Fruit fly (Drosophila melanogaster) whole organism, pupa: ENCODE results near the gene mRpL30.

Source experiments
- CG10348 ChIP-seq: fragments of 200-800 bp; sonication (Bioruptor generic); IDR thresholded peaks from 2 replicates; pipeline ENCODE4 v1.3.6; 2022; ENCODE audit warnings: missing biosample characterization, missing genetic modification characterization
- CG12605 ChIP-seq: fragments of 200-800 bp; sonication (Bioruptor generic); IDR thresholded peaks from 2 replicates; pipeline ENCODE4 v1.3.6; 2022; ENCODE audit warnings: missing biosample characterization, missing genetic modification characterization
- CG13204 ChIP-seq: fragments of 200-800 bp; sonication (Bioruptor generic); optimal IDR thresholded peaks from 2 replicates; lab custom pipeline; 2018; ENCODE audit warnings: missing biosample characterization, mild to moderate bottlenecking, missing genetic modification characterization, moderate library complexity
- CG14655 ChIP-seq: fragments of 200-800 bp; sonication (Bioruptor generic); optimal IDR thresholded peaks from 3 replicates; lab custom pipeline; 2017; ENCODE audit warnings: mild to moderate bottlenecking, missing biosample characterization, missing genetic modification reagents, missing genetic modification characterization
- CG15710 ChIP-seq: fragments of 200-800 bp; sonication (Bioruptor generic); optimal IDR thresholded peaks from 2 replicates; lab custom pipeline; 2018; ENCODE audit warnings: missing biosample characterization, mild to moderate bottlenecking, missing genetic modification characterization, moderate library complexity
- CG17806 ChIP-seq: fragments of 200-800 bp; sonication (Bioruptor generic); optimal IDR thresholded peaks from 2 replicates; lab custom pipeline; 2018; ENCODE audit warnings: missing biosample characterization, mild to moderate bottlenecking, missing genetic modification characterization, moderate library complexity
- CG32121 ChIP-seq: fragments of 200-800 bp; sonication (Bioruptor generic); IDR thresholded peaks from 2 replicates; pipeline ENCODE4 v1.3.6; 2022; ENCODE audit warnings: missing biosample characterization, missing genetic modification characterization
- CG34367 ChIP-seq: fragments of 200-800 bp; sonication (Bioruptor generic); optimal IDR thresholded peaks from 2 replicates; lab custom pipeline; 2018; ENCODE audit warnings: missing biosample characterization, mild to moderate bottlenecking, missing genetic modification characterization
- CG4496 ChIP-seq: fragments of 200-800 bp; sonication (Bioruptor generic); IDR thresholded peaks from 3 replicates; pipeline ENCODE4 v1.3.6; 2022; ENCODE audit warnings: missing biosample characterization, missing genetic modification characterization
- CG8159 ChIP-seq: fragments of 200-800 bp; sonication (Bioruptor generic); optimal IDR thresholded peaks from 3 replicates; lab custom pipeline; 2018; ENCODE audit warnings: missing biosample characterization, mild to moderate bottlenecking, missing genetic modification characterization, moderate library complexity
- CG8301 ChIP-seq: fragments of 200-800 bp; sonication (Bioruptor generic); optimal IDR thresholded peaks from 2 replicates; lab custom pipeline; 2018; ENCODE audit warnings: missing biosample characterization, mild to moderate bottlenecking, missing genetic modification characterization
- CG9948 ChIP-seq: fragments of 200-800 bp; sonication (Bioruptor generic); optimal IDR thresholded peaks from 2 replicates; lab custom pipeline; 2018; ENCODE audit warnings: missing biosample characterization, mild to moderate bottlenecking, missing genetic modification characterization, moderate library complexity
- D1 ChIP-seq: fragments of 200-800 bp; sonication (Bioruptor generic); optimal IDR thresholded peaks from 2 replicates; lab custom pipeline; 2018; ENCODE audit warnings: missing biosample characterization, mild to moderate bottlenecking, missing genetic modification characterization, moderate library complexity
- EcR ChIP-seq: fragments of 200-800 bp; sonication (Bioruptor generic); optimal IDR thresholded peaks from 3 replicates; lab custom pipeline; 2019; ENCODE audit warnings: missing biosample characterization, missing genetic modification characterization, mild to moderate bottlenecking, moderate library complexity, missing genetic modification reagents
- Ets98B ChIP-seq: fragments of 200-800 bp; sonication (Bioruptor generic); IDR thresholded peaks from 2 replicates; pipeline ENCODE4 v1.3.6; 2022; ENCODE audit warnings: missing biosample characterization, missing genetic modification characterization
- Pif1A ChIP-seq: fragments of 200-800 bp; sonication (Bioruptor generic); optimal IDR thresholded peaks from 3 replicates; lab custom pipeline; 2016; ENCODE audit warnings: missing biosample characterization, missing genetic modification characterization
- Pif1B ChIP-seq: fragments of 200-800 bp; sonication (Bioruptor generic); optimal IDR thresholded peaks from 3 replicates; lab custom pipeline; 2016; ENCODE audit warnings: missing biosample characterization, missing genetic modification characterization
- Snoo ChIP-seq: fragments of 200-800 bp; sonication (Bioruptor generic); optimal IDR thresholded peaks from 3 replicates; lab custom pipeline; 2017; ENCODE audit warnings: missing biosample characterization, mild to moderate bottlenecking, missing genetic modification characterization, inconsistent platforms
- fd96Ca ChIP-seq: fragments of 200-800 bp; sonication (Bioruptor generic); IDR thresholded peaks from 3 replicates; pipeline ENCODE4 v1.3.6; 2022; ENCODE audit warnings: missing biosample characterization, missing genetic modification characterization
- gl ChIP-seq: fragments of 200-800 bp; sonication (Bioruptor generic); optimal IDR thresholded peaks from 2 replicates; lab custom pipeline; 2018; ENCODE audit warnings: missing biosample characterization, mild to moderate bottlenecking, missing genetic modification characterization
- rn ChIP-seq: fragments of 200-800 bp; sonication (Bioruptor generic); IDR thresholded peaks from 2 replicates; pipeline ENCODE4 v1.3.6; 2022; ENCODE audit warnings: missing biosample characterization, missing genetic modification characterization

Gene mRpL30

dm6 chrX:4647316-4648046 lies at the start of gene mRpL30, which contains the start of gene HLH4C:
Gene mRpL30 (plus strand): TSS chrX:4647871.
Gene HLH4C (minus strand): TSS chrX:4647414.
- TF ChIP-seq CG32121 (GFP tag; lab: Robert Waterston, UW) (no peak), Pif1A (GFP tag; lab: Kevin White, UChicago) (no peak), CG13204 (no peak), CG14655 (GFP tag; lab: Kevin White, UChicago) (no peak), fd96Ca (GFP tag; lab: Robert Waterston, UW) (no peak), rn (GFP tag; lab: Robert Waterston, UW) (no peak), CG4496 (GFP tag; lab: Robert Waterston, UW) (no peak), CG10348 (GFP tag; lab: Robert Waterston, UW) (no peak), CG8159 (tag; lab: Kevin White, UChicago) (no peak), Pif1B (no peak), EcR (GFP tag; lab: Kevin White, UChicago) (no peak), Snoo (tag; lab: Kevin White, UChicago) (no peak), CG34367 (no peak), CG8301 (tag; lab: Kevin White, UChicago) (no peak), Ets98B (no peak), CG15710 (tag; lab: Kevin White, UChicago) (no peak), CG12605 (no peak), CG17806 (tag; lab: Kevin White, UChicago) (no peak)

- TF ChIP-seq CG13204: no peak
- no peak for TF ChIP-seq CG32121 (GFP tag; lab: Robert Waterston, UW)
- no peak for TF ChIP-seq CG8159 (tag; lab: Kevin White, UChicago)
- TF ChIP-seq CG34367: no peak
- TF ChIP-seq CG15710 (tag; lab: Kevin White, UChicago): no peak
- TF ChIP-seq D1 (tag; lab: Kevin White, UChicago): no peak
- TF ChIP-seq Snoo (tag; lab: Kevin White, UChicago): no peak
- TF ChIP-seq CG8301 (tag; lab: Kevin White, UChicago): no peak
- no peak for TF ChIP-seq CG4496 (GFP tag; lab: Robert Waterston, UW)
- no peak for TF ChIP-seq rn (GFP tag; lab: Robert Waterston, UW)
- TF ChIP-seq CG17806 (tag; lab: Kevin White, UChicago): no peak
- TF ChIP-seq Ets98B: no peak
- TF ChIP-seq fd96Ca (GFP tag; lab: Robert Waterston, UW): no peak
- TF ChIP-seq, all 21 proteins: peak for 0
Observed at dm6 chrX:4599897-4600469, 47.7 kb upstream of the mRpL30 start.

dm6 chrX:4604107-4604506 lies 43.6 kb upstream of the mRpL30 start:
- TF ChIP-seq CG17806 (tag; lab: Kevin White, UChicago) (no peak), D1 (tag; lab: Kevin White, UChicago) (no peak), fd96Ca (GFP tag; lab: Robert Waterston, UW) (no peak), CG8159 (tag; lab: Kevin White, UChicago) (no peak), Ets98B (no peak)
- TF ChIP-seq, all 21 proteins: peak for 0

dm6 chrX:4604553-4604952 lies 43.1 kb upstream of the mRpL30 start:
- TF ChIP-seq CG17806 (tag; lab: Kevin White, UChicago): no peak

- TF ChIP-seq CG32121 (GFP tag; lab: Robert Waterston, UW): no peak
- TF ChIP-seq CG34367: no peak
- TF ChIP-seq CG15710 (tag; lab: Kevin White, UChicago): no peak
- TF ChIP-seq Snoo (tag; lab: Kevin White, UChicago): no peak
- no peak for TF ChIP-seq Pif1A (GFP tag; lab: Kevin White, UChicago)
- TF ChIP-seq CG8301 (tag; lab: Kevin White, UChicago): no peak
- no peak for TF ChIP-seq CG17806 (tag; lab: Kevin White, UChicago)
- TF ChIP-seq fd96Ca (GFP tag; lab: Robert Waterston, UW): no peak
- no peak for TF ChIP-seq CG14655 (GFP tag; lab: Kevin White, UChicago)
- TF ChIP-seq Ets98B: no peak
- no peak for TF ChIP-seq CG12605
- TF ChIP-seq CG13204: no peak
- TF ChIP-seq CG9948 (tag; lab: Kevin White, UChicago): no peak
- TF ChIP-seq Pif1B: no peak
- no peak for TF ChIP-seq CG8159 (tag; lab: Kevin White, UChicago)
- TF ChIP-seq rn (GFP tag; lab: Robert Waterston, UW): no peak
- no peak for TF ChIP-seq CG10348 (GFP tag; lab: Robert Waterston, UW)
- TF ChIP-seq D1 (tag; lab: Kevin White, UChicago): no peak
- no peak for TF ChIP-seq gl (tag; lab: Kevin White, UChicago)
- TF ChIP-seq EcR (GFP tag; lab: Kevin White, UChicago): no peak
Observed at dm6 chrX:4605313-4605712, 42.4 kb upstream of the mRpL30 start.

- TF ChIP-seq CG4496 (GFP tag; lab: Robert Waterston, UW) (no peak), CG15710 (tag; lab: Kevin White, UChicago) (no peak), CG8301 (tag; lab: Kevin White, UChicago) (no peak), CG12605 (no peak), CG8159 (tag; lab: Kevin White, UChicago) (no peak)
Observed at dm6 chrX:4606447-4606846, 41.2 kb upstream of the mRpL30 start.
